Worm (Caenorhabditis elegans): Measurements from ENCODE around the gene mltn-7.

Gene mltn-7

DNA sequence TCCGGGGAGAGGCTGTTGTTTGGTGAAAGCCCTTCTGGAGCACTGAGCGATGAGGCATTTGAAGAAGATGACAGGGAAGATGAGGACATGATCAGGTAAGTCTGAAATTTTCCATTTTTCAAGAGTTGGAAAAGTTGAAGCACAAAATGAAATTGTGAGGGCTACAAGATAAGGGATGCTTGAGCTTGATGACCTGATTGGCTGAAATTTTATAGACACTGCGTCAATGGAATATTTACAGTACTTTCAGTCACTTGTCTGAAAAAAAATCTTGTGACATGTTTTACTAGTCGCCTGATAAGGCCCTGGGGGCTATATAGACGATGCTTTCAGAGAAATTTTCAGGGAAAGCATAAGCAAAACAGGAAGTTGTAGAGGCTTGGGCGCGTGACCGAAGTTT, 33.8 kb upstream of the mltn-7 start, which contains the start of gene dmd-8:
TSS of gene dmd-8 (minus strand) at position 101 of the 400 bp plus-strand sequence.
- TF ChIP-seq unc-39 (tag; optimal IDR thresholded peaks at IDR 0.05) (no peak), pha-4 (tag; optimal IDR thresholded peaks at IDR 0.05) (no peak), mls-2 (tag; optimal IDR thresholded peaks at IDR 0.05) (no peak), unc-62 (GFP tag; optimal IDR thresholded peaks at IDR 0.05) (no peak), ztf-11 (tag; optimal IDR thresholded peaks at IDR 0.05) (no peak), nhr-76 (tag; optimal IDR thresholded peaks at IDR 0.05) (no peak), nhr-237 (tag; optimal IDR thresholded peaks at IDR 0.05) (no peak), lin-13 (tag; optimal IDR thresholded peaks at IDR 0.05) (no peak), ham-2 (GFP tag; optimal IDR thresholded peaks at IDR 0.05) (no peak), cnd-1 (tag; optimal IDR thresholded peaks at IDR 0.05) (no peak)

DNA sequence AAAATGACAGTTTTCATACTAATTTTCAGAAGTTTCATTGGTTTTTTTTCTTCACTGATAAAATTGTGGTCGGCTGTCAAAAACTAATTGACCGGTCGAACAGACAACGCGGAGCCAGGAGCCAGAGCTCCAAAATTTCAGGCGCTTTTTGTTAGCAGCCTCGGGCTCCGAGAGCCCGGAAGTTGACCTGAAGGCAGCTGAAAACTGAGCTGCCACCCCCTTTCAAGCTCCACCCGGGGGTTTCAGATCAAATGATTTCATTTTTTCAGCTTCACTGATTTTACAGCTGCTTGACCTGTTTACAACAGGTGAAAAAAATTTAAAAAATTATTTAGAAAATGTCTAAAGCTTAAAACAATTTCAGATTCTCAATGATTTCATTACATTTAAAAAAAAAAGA, 27.8 kb upstream of the mltn-7 start:
- TF ChIP-seq bed-3 (GFP tag; optimal IDR thresholded peaks at IDR 0.05) (no peak), sem-2 (GFP tag; optimal IDR thresholded peaks at IDR 0.05) (no peak), lin-13 (tag; optimal IDR thresholded peaks at IDR 0.05) (no peak), zip-8 (tag; optimal IDR thresholded peaks at IDR 0.05) (no peak), nhr-2 (tag; optimal IDR thresholded peaks at IDR 0.05) (no peak), ceh-39 (tag; optimal IDR thresholded peaks at IDR 0.05) (no peak), nhr-28 (tag; optimal IDR thresholded peaks at IDR 0.05) (no peak), cnd-1 (tag; optimal IDR thresholded peaks at IDR 0.05) (no peak), unc-39 (tag; optimal IDR thresholded peaks at IDR 0.05) (no peak), snpc-4 (tag; optimal IDR thresholded peaks at IDR 0.05) (no peak), mls-2 (tag; optimal IDR thresholded peaks at IDR 0.05) (no peak), tbx-8 (GFP tag; optimal IDR thresholded peaks at IDR 0.05) (no peak), elt-3 (tag; optimal IDR thresholded peaks at IDR 0.05) (no peak)

DNA sequence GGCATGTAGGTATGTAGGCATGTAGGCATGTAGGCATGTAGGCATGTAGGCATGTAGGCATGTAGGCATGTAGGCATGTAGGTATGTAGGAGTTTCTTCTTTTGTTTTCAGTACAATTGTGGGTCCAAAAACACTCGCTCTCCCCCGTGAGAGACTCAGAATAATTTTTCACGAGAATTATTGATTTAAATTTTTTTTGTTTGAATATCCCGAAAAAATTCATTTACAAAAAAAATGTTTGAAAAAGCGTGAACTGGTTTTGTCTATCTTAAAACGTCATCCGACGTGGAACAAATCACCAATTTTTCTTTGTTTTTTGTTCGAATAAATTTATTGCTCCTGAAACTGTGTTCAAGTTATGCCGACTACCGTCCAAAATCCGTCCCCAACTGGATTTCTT, 27.0 kb upstream of the mltn-7 start, which contains the start of gene wago-10:
TSS of gene wago-10 (plus strand) at position 301 of the 400 bp plus-strand sequence.
- no peak for TF ChIP-seq ztf-11 (tag; optimal IDR thresholded peaks at IDR 0.05)
- TF ChIP-seq blmp-1 (tag; optimal IDR thresholded peaks at IDR 0.05), result no peak
- no peak for TF ChIP-seq flh-1 (GFP tag; optimal IDR thresholded peaks at IDR 0.05)
- no peak for TF ChIP-seq tbx-8 (GFP tag; optimal IDR thresholded peaks at IDR 0.05)
- no peak for TF ChIP-seq nhr-12 (tag; optimal IDR thresholded peaks at IDR 0.05)
- TF ChIP-seq mls-2 (tag; optimal IDR thresholded peaks at IDR 0.05), result no peak
- TF ChIP-seq unc-39 (tag; optimal IDR thresholded peaks at IDR 0.05), result no peak
- TF ChIP-seq lin-32 (GFP tag; optimal IDR thresholded peaks at IDR 0.05), result no peak

DNA sequence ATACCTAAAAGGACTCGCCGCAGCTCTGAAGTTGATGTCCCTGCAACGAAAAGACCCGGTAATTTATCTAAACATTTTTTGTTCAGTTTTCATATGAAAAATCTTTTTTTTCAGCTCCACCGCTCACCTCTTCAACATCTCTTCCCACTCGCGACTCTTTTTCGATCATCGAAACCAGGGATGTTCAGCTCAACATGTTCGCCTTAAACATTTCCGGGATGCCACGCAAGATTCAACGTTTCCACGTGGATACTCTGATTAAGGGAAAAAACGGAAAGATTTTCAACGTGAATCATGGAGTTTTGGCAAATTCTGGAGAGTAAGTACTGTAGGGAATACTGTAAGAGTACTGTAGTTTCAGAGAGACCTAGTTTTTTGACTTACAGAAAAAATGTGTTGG, 26.6 kb upstream of the mltn-7 start:
- no peak for TF ChIP-seq lin-13 (tag; optimal IDR thresholded peaks at IDR 0.05)
- TF ChIP-seq elt-1 (tag; optimal IDR thresholded peaks at IDR 0.05; ENCODE audit: borderline replicate concordance, insufficient read depth), result no peak
- no peak for TF ChIP-seq unc-120 (tag; optimal IDR thresholded peaks at IDR 0.05; ENCODE audit: poor library complexity, severe bottlenecking)
- no peak for TF ChIP-seq flh-1 (GFP tag; optimal IDR thresholded peaks at IDR 0.05)
- TF ChIP-seq pha-4 (tag; optimal IDR thresholded peaks at IDR 0.05), result no peak
- no peak for TF ChIP-seq hlh-1 (tag; optimal IDR thresholded peaks at IDR 0.05)
- no peak for TF ChIP-seq sptf-1 (tag; optimal IDR thresholded peaks at IDR 0.05)
- TF ChIP-seq elt-3 (tag; optimal IDR thresholded peaks at IDR 0.05), result no peak
- TF ChIP-seq ceh-43 (GFP tag; optimal IDR thresholded peaks at IDR 0.05), result no peak
- TF ChIP-seq mls-2 (tag; optimal IDR thresholded peaks at IDR 0.05), result no peak
- TF ChIP-seq nhr-28 (tag; optimal IDR thresholded peaks at IDR 0.05), result no peak
- no peak for TF ChIP-seq ham-2 (GFP tag; optimal IDR thresholded peaks at IDR 0.05)
- TF ChIP-seq lin-32 (GFP tag; optimal IDR thresholded peaks at IDR 0.05), result no peak
- no peak for TF ChIP-seq ztf-11 (tag; optimal IDR thresholded peaks at IDR 0.05)
- TF ChIP-seq unc-39 (tag; optimal IDR thresholded peaks at IDR 0.05), result no peak
- TF ChIP-seq nhr-237 (tag; optimal IDR thresholded peaks at IDR 0.05), result no peak
- TF ChIP-seq M03D4.4 (tag; optimal IDR thresholded peaks at IDR 0.05), result no peak
- TF ChIP-seq blmp-1 (tag; optimal IDR thresholded peaks at IDR 0.05), result no peak
- no peak for TF ChIP-seq ceh-39 (tag; optimal IDR thresholded peaks at IDR 0.05)
- TF ChIP-seq nhr-12 (tag; optimal IDR thresholded peaks at IDR 0.05), result no peak

DNA sequence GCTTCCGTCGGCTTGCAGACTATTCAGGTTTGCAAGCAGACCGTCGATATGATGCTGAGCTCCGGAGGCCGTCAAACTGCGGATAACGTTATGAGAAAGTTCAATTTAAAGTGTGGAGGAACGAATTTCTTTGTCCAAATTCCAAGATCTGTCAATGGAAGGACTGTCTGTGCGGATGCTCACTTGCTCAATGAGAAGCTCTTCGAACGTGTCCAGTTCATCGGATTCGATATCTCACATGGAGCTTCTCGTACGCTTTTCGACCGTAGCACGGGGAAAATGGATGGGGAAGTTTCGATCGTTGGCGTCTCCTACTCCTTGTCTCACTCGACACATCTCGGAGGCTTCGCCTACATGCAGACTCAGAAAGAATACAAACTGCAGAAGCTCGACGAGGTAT, 24.1 kb upstream of the mltn-7 start:
- TF ChIP-seq lsy-2 (tag; optimal IDR thresholded peaks at IDR 0.05) (no peak), nhr-237 (tag; optimal IDR thresholded peaks at IDR 0.05) (no peak), nhr-28 (tag; optimal IDR thresholded peaks at IDR 0.05) (no peak), unc-120 (tag; optimal IDR thresholded peaks at IDR 0.05; ENCODE audit: poor library complexity, severe bottlenecking) (no peak), blmp-1 (tag; optimal IDR thresholded peaks at IDR 0.05) (no peak), sptf-1 (tag; optimal IDR thresholded peaks at IDR 0.05) (no peak), hlh-1 (tag; optimal IDR thresholded peaks at IDR 0.05) (no peak), mls-2 (tag; optimal IDR thresholded peaks at IDR 0.05) (no peak), cnd-1 (tag; optimal IDR thresholded peaks at IDR 0.05) (no peak), nhr-12 (tag; optimal IDR thresholded peaks at IDR 0.05) (no peak), mep-1 (tag; optimal IDR thresholded peaks at IDR 0.05) (no peak), snpc-4 (tag; optimal IDR thresholded peaks at IDR 0.05) (no peak), ceh-43 (GFP tag; optimal IDR thresholded peaks at IDR 0.05) (no peak), drap-1 (GFP tag; optimal IDR thresholded peaks at IDR 0.05) (no peak), pha-4 (tag; optimal IDR thresholded peaks at IDR 0.05) (no peak), ces-1 (GFP tag; optimal IDR thresholded peaks at IDR 0.05) (no peak), bed-3 (GFP tag; optimal IDR thresholded peaks at IDR 0.05) (no peak)
